Worm (Caenorhabditis elegans): ENCODE data around the gene srsx-18.

srsx-18 gene

DNA sequence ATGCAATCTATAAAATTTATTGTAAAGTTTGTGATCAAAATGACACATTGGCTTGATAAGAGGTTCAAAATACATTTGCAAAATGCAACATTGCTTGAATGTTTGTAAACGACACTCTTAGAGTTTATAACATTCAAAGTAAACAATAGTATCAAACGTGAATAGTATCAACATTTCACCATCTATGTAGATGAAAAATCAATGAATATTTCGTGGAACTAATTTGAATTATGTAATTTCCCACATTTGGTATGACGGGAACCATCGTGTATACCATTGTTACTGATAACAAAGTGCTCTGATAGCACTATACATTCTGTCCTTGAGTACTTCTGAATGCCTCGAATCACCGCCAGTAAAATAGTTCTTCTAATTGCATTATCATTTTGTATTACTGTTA is 8.3 kb downstream of the srsx-18 start, which contains the start of gene galt-1:
galt-1 (plus strand) TSS at position 318 of the 400 bp plus-strand sequence.
- TF ChIP-seq med-1 (GFP tag; optimal IDR thresholded peaks at IDR 0.05; ENCODE audit: insufficient read depth) = no peak
- TF ChIP-seq tab-1 (GFP tag; IDR thresholded peaks at IDR 0.05) = no peak
- no peak for TF ChIP-seq ref-1 (GFP tag; conservative IDR thresholded peaks at IDR 0.05)
- no peak for TF ChIP-seq ztf-29 (GFP tag; IDR thresholded peaks at IDR 0.05)
- no peak for TF ChIP-seq klf-2 (GFP tag; conservative IDR thresholded peaks at IDR 0.05)
- TF ChIP-seq flt-1 (GFP tag; IDR thresholded peaks at IDR 0.05) = no peak
- no peak for TF ChIP-seq T22C8.4 (GFP tag; IDR thresholded peaks at IDR 0.05)
- TF ChIP-seq cog-1 (tag; optimal IDR thresholded peaks at IDR 0.05) = no peak
- TF ChIP-seq ztf-23 (GFP tag; IDR thresholded peaks at IDR 0.05) = no peak

- TF ChIP-seq ref-1 (GFP tag; conservative IDR thresholded peaks at IDR 0.05) (no peak), med-1 (GFP tag; optimal IDR thresholded peaks at IDR 0.05; ENCODE audit: insufficient read depth) (no peak), tab-1 (GFP tag; IDR thresholded peaks at IDR 0.05) (no peak), T22C8.4 (GFP tag; IDR thresholded peaks at IDR 0.05) (no peak), cog-1 (tag; optimal IDR thresholded peaks at IDR 0.05) (no peak), ztf-23 (GFP tag; IDR thresholded peaks at IDR 0.05) (no peak), klf-2 (GFP tag; conservative IDR thresholded peaks at IDR 0.05) (no peak), flt-1 (GFP tag; IDR thresholded peaks at IDR 0.05) (no peak), ztf-29 (GFP tag; IDR thresholded peaks at IDR 0.05) (no peak)
Observed at ce11 chrV:5936691-5937090, 14.4 kb downstream of the srsx-18 start, which contains the start of the genes M03F8.5 and M03F8.7. M03F8.5 (minus strand) TSS chrV:5936791. M03F8.7 (plus strand) TSS chrV:5936939.

DNA sequence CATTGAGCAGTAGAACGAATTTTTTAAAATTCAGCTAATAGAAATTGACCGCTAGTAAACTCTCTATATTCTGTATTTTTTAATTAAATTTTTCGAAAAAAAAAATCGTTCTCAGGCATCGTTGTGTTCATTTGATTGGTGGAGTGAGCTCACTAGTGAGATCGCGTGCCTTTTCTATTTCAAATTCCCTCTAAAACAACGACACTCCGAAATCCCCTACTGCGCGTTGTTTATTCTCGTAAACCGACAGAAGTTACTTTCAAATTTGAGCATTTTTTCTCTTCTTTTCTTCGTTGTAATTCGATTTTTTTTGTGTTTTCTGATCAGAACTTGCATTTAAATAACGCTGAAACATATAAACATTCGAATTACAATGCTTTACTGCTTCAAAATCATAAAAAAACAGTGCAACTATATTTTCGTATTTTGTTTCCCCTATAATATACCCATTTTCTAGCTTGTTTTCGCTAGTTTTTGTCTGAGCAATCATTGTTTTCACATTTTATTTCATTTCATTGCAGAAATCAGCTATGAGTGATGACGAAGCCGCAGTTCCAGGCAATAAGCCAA is 17.3 kb downstream of the srsx-18 start, which contains the start of gene syf-3:
syf-3 (plus strand) TSS at position 520 of the 570 bp plus-strand sequence.
- TF ChIP-seq med-1 (GFP tag; optimal IDR thresholded peaks at IDR 0.05; ENCODE audit: insufficient read depth) (no peak), ztf-23 (GFP tag; IDR thresholded peaks at IDR 0.05) (no peak), ztf-29 (GFP tag; IDR thresholded peaks at IDR 0.05) (no peak), ref-1 (GFP tag; conservative IDR thresholded peaks at IDR 0.05) (no peak), flt-1 (GFP tag; IDR thresholded peaks at IDR 0.05) (no peak), T22C8.4 (GFP tag; IDR thresholded peaks at IDR 0.05) (no peak), tab-1 (GFP tag; IDR thresholded peaks at IDR 0.05) (no peak), cog-1 (tag; optimal IDR thresholded peaks at IDR 0.05) (no peak), klf-2 (GFP tag; conservative IDR thresholded peaks at IDR 0.05) (no peak)

ce11 chrV:5943167-5943566 is 20.8 kb downstream of the srsx-18 start, which contains the start of gene pst-1:
pst-1 (plus strand) TSS chrV:5943467.
- TF ChIP-seq T22C8.4 (GFP tag; IDR thresholded peaks at IDR 0.05) (no peak), ref-1 (GFP tag; conservative IDR thresholded peaks at IDR 0.05) (no peak), cog-1 (tag; optimal IDR thresholded peaks at IDR 0.05) (no peak), ztf-29 (GFP tag; IDR thresholded peaks at IDR 0.05) (no peak), med-1 (GFP tag; optimal IDR thresholded peaks at IDR 0.05; ENCODE audit: insufficient read depth) (no peak), ztf-23 (GFP tag; IDR thresholded peaks at IDR 0.05) (no peak), flt-1 (GFP tag; IDR thresholded peaks at IDR 0.05) (no peak), klf-2 (GFP tag; conservative IDR thresholded peaks at IDR 0.05) (no peak), tab-1 (GFP tag; IDR thresholded peaks at IDR 0.05) (no peak)

- TF ChIP-seq tab-1 (GFP tag; IDR thresholded peaks at IDR 0.05) = no peak
- no peak for TF ChIP-seq cog-1 (tag; optimal IDR thresholded peaks at IDR 0.05)
- no peak for TF ChIP-seq ztf-29 (GFP tag; IDR thresholded peaks at IDR 0.05)
- no peak for TF ChIP-seq flt-1 (GFP tag; IDR thresholded peaks at IDR 0.05)
- TF ChIP-seq T22C8.4 (GFP tag; IDR thresholded peaks at IDR 0.05) = no peak
- TF ChIP-seq klf-2 (GFP tag; conservative IDR thresholded peaks at IDR 0.05) = no peak
- no peak for TF ChIP-seq ref-1 (GFP tag; conservative IDR thresholded peaks at IDR 0.05)
- TF ChIP-seq med-1 (GFP tag; optimal IDR thresholded peaks at IDR 0.05; ENCODE audit: insufficient read depth) = no peak
- TF ChIP-seq ztf-23 (GFP tag; IDR thresholded peaks at IDR 0.05) = no peak
Observed at ce11 chrV:5949674-5950149, 27.4 kb downstream of the srsx-18 start.

- TF ChIP-seq tab-1 (GFP tag; IDR thresholded peaks at IDR 0.05) (no peak), T22C8.4 (GFP tag; IDR thresholded peaks at IDR 0.05) (no peak), ztf-29 (GFP tag; IDR thresholded peaks at IDR 0.05) (no peak), ref-1 (GFP tag; conservative IDR thresholded peaks at IDR 0.05) (no peak), med-1 (GFP tag; optimal IDR thresholded peaks at IDR 0.05; ENCODE audit: insufficient read depth) (no peak)
Observed at ce11 chrV:5951133-5951532, 28.8 kb downstream of the srsx-18 start, which contains the start of gene M03F8.1. M03F8.1 (plus strand) TSS chrV:5951433.

DNA sequence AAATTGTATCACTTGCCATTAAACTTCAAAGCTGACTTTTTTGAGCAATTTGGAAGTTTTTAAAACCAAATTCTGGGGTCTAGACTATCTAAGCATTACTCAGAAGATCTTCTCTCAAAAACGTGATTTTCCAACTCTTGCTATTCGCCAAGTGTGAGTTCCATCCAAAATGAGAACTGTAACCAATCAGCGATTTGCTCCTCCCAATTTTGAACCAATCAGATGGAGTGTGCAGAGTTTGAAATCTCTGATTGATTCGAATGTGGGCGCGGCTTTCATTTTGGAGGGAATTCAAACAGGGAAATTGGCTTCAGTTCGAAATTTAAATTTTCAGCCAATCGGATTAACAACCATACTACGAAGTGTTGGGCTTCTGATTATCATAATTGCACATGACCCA is 30.8 kb downstream of the srsx-18 start:
- TF ChIP-seq ztf-23 (GFP tag; IDR thresholded peaks at IDR 0.05) (no peak), T22C8.4 (GFP tag; IDR thresholded peaks at IDR 0.05) (no peak), tab-1 (GFP tag; IDR thresholded peaks at IDR 0.05) (no peak), cog-1 (tag; optimal IDR thresholded peaks at IDR 0.05) (no peak), klf-2 (GFP tag; conservative IDR thresholded peaks at IDR 0.05) (no peak), ref-1 (GFP tag; conservative IDR thresholded peaks at IDR 0.05) (no peak), ztf-29 (GFP tag; IDR thresholded peaks at IDR 0.05) (no peak), med-1 (GFP tag; optimal IDR thresholded peaks at IDR 0.05; ENCODE audit: insufficient read depth) (no peak), flt-1 (GFP tag; IDR thresholded peaks at IDR 0.05) (no peak)

DNA sequence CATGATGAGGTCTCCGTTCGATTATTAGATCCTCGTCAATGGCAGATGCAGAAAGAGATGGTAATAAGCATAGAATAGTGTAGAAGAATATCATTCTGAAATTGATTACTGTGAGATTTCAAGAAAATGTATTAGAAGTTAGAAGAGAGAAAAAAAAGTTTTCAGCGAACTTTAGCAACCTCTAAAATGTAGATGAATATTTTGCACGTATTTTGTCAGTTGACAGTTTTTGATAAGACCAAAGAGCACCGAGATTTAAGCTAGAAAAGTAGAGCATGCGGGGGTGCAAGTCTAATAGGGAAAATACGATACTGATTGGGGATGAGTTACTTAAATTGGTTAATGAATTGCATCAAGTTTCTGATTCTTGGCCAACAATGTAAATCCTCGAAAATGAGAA is 32.4 kb downstream of the srsx-18 start, which contains the start of gene M03F8.6:
M03F8.6 (minus strand) TSS at position 101 of the 400 bp plus-strand sequence.
- TF ChIP-seq klf-2 (GFP tag; conservative IDR thresholded peaks at IDR 0.05) = no peak
- TF ChIP-seq med-1 (GFP tag; optimal IDR thresholded peaks at IDR 0.05; ENCODE audit: insufficient read depth) = no peak
- no peak for TF ChIP-seq ztf-29 (GFP tag; IDR thresholded peaks at IDR 0.05)
- TF ChIP-seq T22C8.4 (GFP tag; IDR thresholded peaks at IDR 0.05) = no peak

ce11 chrV:5955627-5956026 is 33.3 kb downstream of the srsx-18 start:
- TF ChIP-seq ztf-29 (GFP tag; IDR thresholded peaks at IDR 0.05) (no peak), ref-1 (GFP tag; conservative IDR thresholded peaks at IDR 0.05) (no peak), klf-2 (GFP tag; conservative IDR thresholded peaks at IDR 0.05) (no peak), T22C8.4 (GFP tag; IDR thresholded peaks at IDR 0.05) (no peak), ztf-23 (GFP tag; IDR thresholded peaks at IDR 0.05) (no peak), flt-1 (GFP tag; IDR thresholded peaks at IDR 0.05) (no peak), tab-1 (GFP tag; IDR thresholded peaks at IDR 0.05) (no peak)
